Worm (Caenorhabditis elegans) whole organism, L2 larva: ENCODE data around the gene Y39B6A.7.

ENCODE experiments used
- C34F6.9 ChIP-seq: fragments of 150-350 bp; optimal IDR thresholded peaks from 2 replicates; lab custom pipeline; 2014; ENCODE audit warnings: missing biosample characterization, missing genetic modification characterization
- F13H6.1 ChIP-seq: sonication (generic microtip); optimal IDR thresholded peaks from 2 replicates; lab custom pipeline; 2016; ENCODE audit warnings: missing genetic modification characterization, missing compliant biosample characterization
- R02D3.7 ChIP-seq: fragments of 150-350 bp; optimal IDR thresholded peaks from 2 replicates; lab custom pipeline; 2014; ENCODE audit warnings: missing biosample characterization, missing genetic modification characterization
- Y55F3AM.14 ChIP-seq: fragments of 200-800 bp; sonication (Bioruptor generic); optimal IDR thresholded peaks from 2 replicates; lab custom pipeline; 2018; ENCODE audit warnings: mild to moderate bottlenecking, missing genetic modification characterization, missing compliant biosample characterization
- ZK546.5 ChIP-seq: sonication (generic microtip); optimal IDR thresholded peaks from 2 replicates; lab custom pipeline; 2017; ENCODE audit warnings: missing biosample characterization, missing genetic modification characterization
- alr-1 ChIP-seq: fragments of 150-350 bp; optimal IDR thresholded peaks from 2 replicates; lab custom pipeline; 2014; ENCODE audit warnings: missing biosample characterization, missing genetic modification characterization
- aly-2 ChIP-seq: fragments of 150-350 bp; optimal IDR thresholded peaks from 2 replicates; lab custom pipeline; 2014; ENCODE audit warnings: missing biosample characterization, missing genetic modification characterization
- ama-1 ChIP-seq: fragments of 150-350 bp; optimal IDR thresholded peaks from 2 replicates; lab custom pipeline; 2018; ENCODE audit warnings: inconsistent platforms
- ceh-16 ChIP-seq: fragments of 150-350 bp; optimal IDR thresholded peaks from 2 replicates; lab custom pipeline; 2014; ENCODE audit warnings: missing biosample characterization, missing genetic modification characterization
- crh-2 ChIP-seq: sonication (generic microtip); optimal IDR thresholded peaks from 2 replicates; lab custom pipeline; 2017; ENCODE audit warnings: missing biosample characterization, missing genetic modification characterization
- elt-1 ChIP-seq: fragments of 150-350 bp; optimal IDR thresholded peaks from 2 replicates; lab custom pipeline; 2014; ENCODE audit warnings: missing biosample characterization, missing genetic modification characterization
- elt-3 ChIP-seq: sonication (generic microtip); optimal IDR thresholded peaks from 2 replicates; lab custom pipeline; 2017; ENCODE audit warnings: missing biosample characterization, missing genetic modification characterization
- fos-1 ChIP-seq: fragments of 150-350 bp; optimal IDR thresholded peaks from 2 replicates; lab custom pipeline; 2014; ENCODE audit warnings: missing biosample characterization, missing genetic modification characterization
- gmeb-1 ChIP-seq: fragments of 150-350 bp; optimal IDR thresholded peaks from 2 replicates; lab custom pipeline; 2014; ENCODE audit warnings: missing biosample characterization, missing genetic modification characterization
- lin-11 ChIP-seq: fragments of 150-350 bp; sonication (generic microtip); optimal IDR thresholded peaks from 2 replicates; lab custom pipeline; 2014; ENCODE audit warnings: missing biosample characterization, missing genetic modification characterization, inconsistent platforms, mixed read lengths
- lin-13 ChIP-seq: fragments of 150-350 bp; optimal IDR thresholded peaks from 2 replicates; lab custom pipeline; 2014; ENCODE audit warnings: missing biosample characterization, missing genetic modification reagents, missing genetic modification characterization
- lsy-2 ChIP-seq, 2 experiments: fragments of 150-350 bp in 1 of 2; sonication (generic microtip) in 1 of 2; optimal IDR thresholded peaks; 2 replicates each; lab custom pipeline; 2014 to 2017; ENCODE audit warnings: missing biosample characterization in 2 of 2, missing genetic modification characterization in 2 of 2
- mdl-1 ChIP-seq, 2 experiments: fragments of 150-350 bp in 1 of 2; sonication (generic microtip) in 1 of 2; optimal IDR thresholded peaks; 2 replicates each; lab custom pipeline; 2017; ENCODE audit warnings: missing biosample characterization in 2 of 2, missing genetic modification characterization in 2 of 2
- nhr-129 ChIP-seq: fragments of 150-350 bp; optimal IDR thresholded peaks from 2 replicates; lab custom pipeline; 2014; ENCODE audit warnings: missing biosample characterization, missing genetic modification characterization
- nhr-21 ChIP-seq: fragments of 150-350 bp; optimal IDR thresholded peaks from 2 replicates; lab custom pipeline; 2014; ENCODE audit warnings: missing biosample characterization, missing genetic modification characterization
- nhr-23 ChIP-seq: fragments of 150-350 bp; optimal IDR thresholded peaks from 2 replicates; lab custom pipeline; 2014; ENCODE audit warnings: missing biosample characterization, missing genetic modification reagents, missing genetic modification characterization
- nhr-6 ChIP-seq: fragments of 150-350 bp; optimal IDR thresholded peaks from 2 replicates; lab custom pipeline; 2014; ENCODE audit warnings: missing biosample characterization, missing genetic modification characterization
- nhr-77 ChIP-seq: fragments of 150-350 bp; optimal IDR thresholded peaks from 2 replicates; lab custom pipeline; 2014; ENCODE audit warnings: missing biosample characterization, missing genetic modification characterization
- peb-1 ChIP-seq: fragments of 150-350 bp; optimal IDR thresholded peaks from 2 replicates; lab custom pipeline; 2014; ENCODE audit warnings: missing biosample characterization, missing genetic modification characterization
- sem-4 ChIP-seq: fragments of 150-350 bp; optimal IDR thresholded peaks from 2 replicates; lab custom pipeline; 2014; ENCODE audit warnings: missing biosample characterization, missing genetic modification reagents, missing genetic modification characterization
- sma-3 ChIP-seq: sonication (generic microtip); optimal IDR thresholded peaks from 2 replicates; lab custom pipeline; 2016; ENCODE audit warnings: missing genetic modification reagents, missing genetic modification characterization, missing compliant biosample characterization
- unc-39 ChIP-seq: fragments of 150-350 bp; optimal IDR thresholded peaks from 2 replicates; lab custom pipeline; 2014; ENCODE audit warnings: missing biosample characterization, missing genetic modification characterization
- unc-55 ChIP-seq: fragments of 150-350 bp; sonication (generic microtip); optimal IDR thresholded peaks from 3 replicates; lab custom pipeline; 2014; ENCODE audit warnings: missing biosample characterization, missing genetic modification reagents, missing genetic modification characterization
- unc-62 ChIP-seq: fragments of 150-350 bp; optimal IDR thresholded peaks from 2 replicates; lab custom pipeline; 2014; ENCODE audit warnings: missing biosample characterization, missing genetic modification reagents, missing genetic modification characterization
- ztf-1 ChIP-seq: fragments of 200-800 bp; sonication (Bioruptor generic); conservative IDR thresholded peaks from 2 replicates; pipeline ENCODE4 v1.3.6; 2022; ENCODE audit warnings: missing genetic modification characterization, missing compliant biosample characterization
- ztf-11 ChIP-seq: sonication (generic microtip); optimal IDR thresholded peaks from 2 replicates; lab custom pipeline; 2017; ENCODE audit warnings: missing biosample characterization, missing genetic modification characterization
- ztf-4 ChIP-seq: fragments of 150-350 bp; optimal IDR thresholded peaks from 2 replicates; lab custom pipeline; 2014; ENCODE audit warnings: missing biosample characterization, missing genetic modification characterization

The Y39B6A.7 gene

ce11 chrV:19177070-19177469, 28.1 kb upstream of the Y39B6A.7 start:
- TF ChIP-seq unc-55 (GFP tag; lab: Kevin White, UChicago): no peak
- no peak for TF ChIP-seq nhr-23
- no peak for TF ChIP-seq elt-3 (tag; lab: Kevin White, UChicago)
- no peak for TF ChIP-seq lin-11 (tag; lab: Kevin White, UChicago)
- TF ChIP-seq ztf-4 (tag; lab: Kevin White, UChicago): no peak
- TF ChIP-seq, all 48 proteins: peak for 0

ce11 chrV:19175714-19176113, 26.8 kb upstream of the Y39B6A.7 start:
- TF ChIP-seq peb-1 (tag; lab: Kevin White, UChicago) (no peak), aly-2 (no peak), elt-1 (no peak), unc-39 (tag; lab: Kevin White, UChicago) (no peak), Y55F3AM.14 (GFP tag; lab: Kevin White, UChicago) (no peak), ztf-1 (GFP tag; lab: Robert Waterston, UW) (no peak), unc-55 (GFP tag; lab: Kevin White, UChicago) (no peak), mdl-1 (tag; optimal IDR thresholded peaks at IDR 0.05; lab: Kevin White, UChicago) (no peak)
- TF ChIP-seq, all 48 proteins: peak for 0

ce11 chrV:19174626-19175025, 25.7 kb upstream of the Y39B6A.7 start, which contains the start of gene hot-2:
TSS of gene hot-2 (plus strand) at chrV:19174759.
- no peak for TF ChIP-seq crh-2 (tag; lab: Kevin White, UChicago)
- no peak for TF ChIP-seq aly-2
- TF ChIP-seq ama-1 (lab: Kevin White, UChicago): no peak
- no peak for TF ChIP-seq nhr-6 (tag; lab: Kevin White, UChicago)
- TF ChIP-seq sma-3 (GFP tag; lab: Kevin White, UChicago): no peak
- no peak for TF ChIP-seq unc-62 (GFP tag; lab: Kevin White, UChicago)
- no peak for TF ChIP-seq ceh-16 (tag; lab: Kevin White, UChicago)
- TF ChIP-seq lin-13: no peak

- TF ChIP-seq nhr-129 (tag; lab: Kevin White, UChicago) (peak; percentile 58), fos-1 (tag; lab: Kevin White, UChicago) (peak; percentile 98), ceh-16 (tag; lab: Kevin White, UChicago) (no peak), elt-1 (no peak), F13H6.1 (tag; lab: Kevin White, UChicago) (peak; percentile 74), nhr-21 (no peak), crh-2 (tag; lab: Kevin White, UChicago) (peak; percentile 99), mdl-1 (tag; optimal IDR thresholded peaks at IDR 0.05; lab: Kevin White, UChicago) (peak in 1 of 2 experiments; percentile 13), lin-13 (peak; percentile 16), nhr-77 (tag; lab: Kevin White, UChicago) (no peak), C34F6.9 (tag; lab: Kevin White, UChicago) (no peak), ztf-11 (no peak), unc-55 (GFP tag; lab: Kevin White, UChicago) (peak; percentile 12), gmeb-1 (tag; lab: Kevin White, UChicago) (peak; percentile 77), sma-3 (GFP tag; lab: Kevin White, UChicago) (peak; percentile 72), aly-2 (no peak), lsy-2 (tag; optimal IDR thresholded peaks at IDR 0.05; lab: Kevin White, UChicago) (peak in 1 of 2 experiments; percentile 42), ama-1 (lab: Kevin White, UChicago) (no peak)
- TF ChIP-seq, all 48 proteins: peak for 10
Measured at ce11 chrV:19158664-19159063, 9.7 kb upstream of the Y39B6A.7 start, which contains the start of gene Y39B6A.5. TSS of gene Y39B6A.5 (minus strand) at chrV:19158877.

ce11 chrV:19153806-19154205, 4.8 kb upstream of the Y39B6A.7 start, which contains the start of gene tsp-13:
TSS of gene tsp-13 (plus strand) at chrV:19154106.
- TF ChIP-seq ZK546.5 (no peak), aly-2 (no peak), nhr-129 (tag; lab: Kevin White, UChicago) (no peak), elt-1 (no peak), sem-4 (tag; lab: Kevin White, UChicago) (no peak), sma-3 (GFP tag; lab: Kevin White, UChicago) (no peak), R02D3.7 (no peak), alr-1 (no peak), crh-2 (tag; lab: Kevin White, UChicago) (no peak), ztf-1 (GFP tag; lab: Robert Waterston, UW) (no peak), ztf-4 (tag; lab: Kevin White, UChicago) (no peak)

DNA sequence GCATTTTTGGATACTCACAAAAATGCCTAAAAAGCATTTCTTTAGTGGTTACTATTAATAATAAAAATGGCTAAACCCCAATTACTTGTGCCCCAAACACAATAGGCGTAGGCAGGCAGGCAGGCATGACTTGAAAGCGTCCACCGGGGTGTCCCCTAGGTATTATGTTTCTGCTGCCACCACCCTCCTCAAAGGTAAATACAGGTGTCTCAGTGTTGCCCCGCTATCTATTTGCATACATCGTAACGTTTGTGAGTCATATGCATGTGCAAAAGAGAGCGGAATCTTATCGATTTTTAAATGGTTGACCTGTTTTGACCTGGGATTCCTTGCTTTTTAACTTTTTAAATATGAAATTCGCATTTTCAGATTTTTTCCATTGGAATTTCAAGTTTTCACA, 4.3 kb upstream of the Y39B6A.7 start:
- TF ChIP-seq lin-11 (tag; lab: Kevin White, UChicago) (no peak), alr-1 (no peak), fos-1 (tag; lab: Kevin White, UChicago) (peak; percentile 68), nhr-23 (no peak), nhr-129 (tag; lab: Kevin White, UChicago) (no peak)
- TF ChIP-seq, all 48 proteins: peak for 1
